Worm (Caenorhabditis elegans) whole organism, L1 larva: Measurements from ENCODE around the gene W06G6.17.

Experiments used
- aly-2 ChIP-seq: fragments of 150-350 bp; optimal IDR thresholded peaks from 2 replicates; lab custom pipeline; 2014; ENCODE audit warnings: missing biosample characterization, missing genetic modification characterization
- ama-1 ChIP-seq: fragments of 150-350 bp; optimal IDR thresholded peaks from 2 replicates; lab custom pipeline; 2014
- lin-15B ChIP-seq: fragments of 150-350 bp; sonication (generic microtip); optimal IDR thresholded peaks from 3 replicates; lab custom pipeline; 2014; ENCODE audit warnings: missing biosample characterization, missing genetic modification characterization
- nhr-76 ChIP-seq: sonication (generic microtip); optimal IDR thresholded peaks from 2 replicates; lab custom pipeline; 2017; ENCODE audit warnings: missing biosample characterization, missing genetic modification characterization
- tbx-2 ChIP-seq: sonication (generic microtip); optimal IDR thresholded peaks from 2 replicates; lab custom pipeline; 2016; ENCODE audit warnings: missing genetic modification characterization, missing compliant biosample characterization
- unc-130 ChIP-seq: fragments of 150-350 bp; optimal IDR thresholded peaks from 2 replicates; lab custom pipeline; 2017; ENCODE audit warnings: missing biosample characterization, missing genetic modification characterization, inconsistent platforms

ce11 chrV:16668473-16668872, 23.4 kb upstream of the W06G6.17 start, which contains the start of gene F14F8.9:
- TF ChIP-seq tbx-2 (tag; lab: Kevin White, UChicago) (no peak), aly-2 (tag; lab: Kevin White, UChicago) (no peak), nhr-76 (tag; lab: Kevin White, UChicago) (no peak), lin-15B (tag; lab: Kevin White, UChicago) (no peak), ama-1 (lab: Kevin White, UChicago) (no peak), unc-130 (tag; lab: Kevin White, UChicago) (no peak)
